Fruit fly (Drosophila melanogaster): Measurements from ENCODE around the gene Rbf.

DNA sequence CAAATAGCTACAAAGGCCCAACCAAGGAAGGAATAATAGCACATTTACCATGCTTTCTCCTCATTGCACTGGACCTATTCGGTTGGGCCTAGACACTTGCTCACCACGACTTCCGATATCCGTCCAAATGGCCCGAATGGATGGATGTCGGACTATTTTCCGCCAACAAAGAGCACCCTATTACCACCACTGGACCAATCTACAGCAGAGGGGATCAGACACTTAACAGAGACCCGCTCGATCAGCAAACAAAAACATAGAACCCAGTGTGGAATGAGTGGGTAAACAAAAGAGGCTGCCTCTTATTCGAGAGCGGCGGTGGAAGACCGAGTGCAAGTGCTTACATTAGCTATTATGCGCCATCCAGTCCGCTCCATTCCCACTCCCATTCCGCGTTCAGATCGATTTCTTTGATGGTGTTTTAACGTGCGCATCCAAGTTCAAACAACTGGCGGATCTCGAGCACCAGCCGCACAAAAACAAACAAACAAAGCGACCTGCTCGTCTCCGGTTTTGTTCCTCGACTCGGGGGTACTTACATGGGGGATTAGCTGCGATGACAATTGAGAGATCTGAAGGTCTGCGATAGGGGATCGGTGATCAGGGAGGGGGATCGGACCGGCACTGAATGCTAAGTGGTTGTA, 32.7 kb downstream of the Rbf start:
- TF ChIP-seq CG8478 (optimal IDR thresholded peaks at IDR 0.05), result no peak
- TF ChIP-seq CTCF (optimal IDR thresholded peaks at IDR 0.05), result no peak
